Worm (Caenorhabditis elegans): ENCODE measurements around the gene C14B9.3.

ce11 chrIII:8065101-8065500 lies 43.5 kb upstream of the C14B9.3 start:
- no peak for TF ChIP-seq elt-2 (tag; optimal IDR thresholded peaks at IDR 0.05)
- TF ChIP-seq nhr-11 (tag; optimal IDR thresholded peaks at IDR 0.05) = no peak
- no peak for TF ChIP-seq ceh-19 (GFP tag; optimal IDR thresholded peaks at IDR 0.05)
- no peak for TF ChIP-seq lim-6 (tag; optimal IDR thresholded peaks at IDR 0.05)
- TF ChIP-seq syd-9 (tag; optimal IDR thresholded peaks at IDR 0.05) = no peak
- TF ChIP-seq ceh-30 (tag; optimal IDR thresholded peaks at IDR 0.05) = no peak
- TF ChIP-seq rnt-1 (tag; optimal IDR thresholded peaks at IDR 0.05) = no peak
- TF ChIP-seq ets-4 (tag; optimal IDR thresholded peaks at IDR 0.05) = no peak

Measured in whole organism, late embryonic.